Worm (Caenorhabditis elegans) whole organism, L3 larva: ENCODE measurements around the gene bath-29.

ENCODE experiments used
- ama-1 ChIP-seq: fragments of 150-350 bp; optimal IDR thresholded peaks from 2 replicates; lab custom pipeline; 2018
- ceh-16 ChIP-seq: sonication (generic microtip); optimal IDR thresholded peaks from 2 replicates; lab custom pipeline; 2017; ENCODE audit warnings: missing biosample characterization, missing genetic modification characterization
- egl-27 ChIP-seq: sonication (generic microtip); optimal IDR thresholded peaks from 4 replicates; lab custom pipeline; 2017; ENCODE audit warnings: missing biosample characterization, missing genetic modification reagents, missing genetic modification characterization
- nhr-25 ChIP-seq: sonication (generic microtip); optimal IDR thresholded peaks from 2 replicates; lab custom pipeline; 2017; ENCODE audit warnings: missing biosample characterization, missing genetic modification characterization
- nhr-76 ChIP-seq: fragments of 150-350 bp; sonication (generic microtip); optimal IDR thresholded peaks from 5 replicates; lab custom pipeline; 2014; ENCODE audit warnings: missing biosample characterization, missing genetic modification characterization
- pha-4 ChIP-seq: fragments of 150-350 bp; optimal IDR thresholded peaks from 2 replicates; lab custom pipeline; 2014; ENCODE audit warnings: missing biosample characterization, missing genetic modification reagents, missing genetic modification characterization
- pqm-1 ChIP-seq: fragments of 150-350 bp; optimal IDR thresholded peaks from 2 replicates; lab custom pipeline; 2017; ENCODE audit warnings: missing biosample characterization, missing genetic modification characterization, inconsistent platforms
- skn-1 ChIP-seq: fragments of 150-350 bp; optimal IDR thresholded peaks from 2 replicates; lab custom pipeline; 2014; ENCODE audit warnings: missing biosample characterization, missing genetic modification characterization
- snpc-4 ChIP-seq: fragments of 150-350 bp; optimal IDR thresholded peaks from 2 replicates; lab custom pipeline; 2014; ENCODE audit warnings: missing biosample characterization, missing genetic modification characterization
- tbx-2 ChIP-seq: sonication (generic microtip); optimal IDR thresholded peaks from 2 replicates; lab custom pipeline; 2016; ENCODE audit warnings: mild to moderate bottlenecking, missing genetic modification characterization, missing compliant biosample characterization
- unc-62 ChIP-seq: fragments of 150-350 bp; sonication (generic microtip); optimal IDR thresholded peaks from 4 replicates; lab custom pipeline; 2014; ENCODE audit warnings: missing biosample characterization, missing genetic modification reagents, missing genetic modification characterization
- zag-1 ChIP-seq: fragments of 150-350 bp; optimal IDR thresholded peaks from 2 replicates; lab custom pipeline; 2014; ENCODE audit warnings: missing biosample characterization, missing genetic modification characterization
- ztf-11 ChIP-seq: fragments of 150-350 bp; optimal IDR thresholded peaks from 2 replicates; lab custom pipeline; 2014; ENCODE audit warnings: missing biosample characterization, missing genetic modification characterization

DNA sequence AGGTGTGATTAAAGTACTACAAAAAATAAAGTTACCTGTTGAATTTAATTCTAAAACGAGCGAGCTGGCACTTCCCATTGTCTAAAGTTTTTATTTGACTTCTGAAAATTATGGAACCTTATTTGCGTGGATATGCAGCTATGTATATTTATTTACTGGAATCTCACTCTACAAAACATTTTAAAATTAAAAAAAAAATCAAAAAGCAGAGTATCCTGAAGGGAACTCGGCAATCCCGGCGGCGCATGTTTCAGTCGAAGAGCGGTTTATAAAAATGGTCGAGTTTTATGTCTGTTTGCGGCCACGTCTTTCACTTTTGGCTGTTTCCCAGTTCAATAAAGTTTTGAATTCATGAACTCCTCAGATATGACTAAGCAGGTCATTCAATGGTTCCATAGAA, 11.3 kb upstream of the bath-29 start, which contains the start of gene F14D2.19:
- TF ChIP-seq tbx-2 (no peak), pha-4 (tag; lab: Kevin White, UChicago) (no peak), egl-27 (tag; lab: Kevin White, UChicago) (no peak), ztf-11 (no peak), zag-1 (tag; lab: Kevin White, UChicago) (no peak), ceh-16 (tag; lab: Kevin White, UChicago) (no peak), skn-1 (tag; lab: Kevin White, UChicago) (no peak), ama-1 (lab: Kevin White, UChicago) (no peak), nhr-25 (tag; lab: Kevin White, UChicago) (no peak), unc-62 (GFP tag; lab: Kevin White, UChicago) (no peak), snpc-4 (no peak), nhr-76 (tag; lab: Kevin White, UChicago) (no peak), pqm-1 (no peak)
